Fruit fly (Drosophila melanogaster) whole organism, embryonic: ENCODE measurements around the gene CG42852.

ENCODE experiments used
- ATbp ChIP-seq: fragments of 200-800 bp; sonication (Bioruptor generic); optimal IDR thresholded peaks from 2 replicates; lab custom pipeline; 2017; ENCODE audit warnings: missing biosample characterization, mild to moderate bottlenecking, missing genetic modification characterization, missing genetic modification reagents
- C15 ChIP-seq: fragments of 200-800 bp; sonication (Bioruptor generic); IDR thresholded peaks from 3 replicates; pipeline ENCODE4 v1.3.6; 2022; ENCODE audit warnings: missing biosample characterization, missing genetic modification characterization
- CG10431 ChIP-seq: fragments of 200-800 bp; sonication (Bioruptor generic); optimal IDR thresholded peaks from 3 replicates; lab custom pipeline; 2018; ENCODE audit warnings: missing biosample characterization, mild to moderate bottlenecking, missing genetic modification characterization
- CG10565 ChIP-seq: fragments of 200-800 bp; sonication (Bioruptor generic); optimal IDR thresholded peaks from 3 replicates; lab custom pipeline; 2016; ENCODE audit warnings: missing biosample characterization, mild to moderate bottlenecking, missing genetic modification characterization
- CG10979 ChIP-seq: fragments of 200-800 bp; sonication (Bioruptor generic); optimal IDR thresholded peaks from 2 replicates; lab custom pipeline; 2018; ENCODE audit warnings: missing biosample characterization, mild to moderate bottlenecking, missing genetic modification characterization, moderate library complexity
- CG11560 ChIP-seq: fragments of 200-800 bp; sonication (Bioruptor generic); IDR thresholded peaks from 3 replicates; pipeline ENCODE4 v1.3.6; 2022; ENCODE audit warnings: missing biosample characterization, missing genetic modification characterization
- CG11696 ChIP-seq: fragments of 200-800 bp; sonication (Bioruptor generic); IDR thresholded peaks from 2 replicates; pipeline ENCODE4 v1.3.6; 2022; ENCODE audit warnings: missing biosample characterization, missing genetic modification characterization
- CG12219 ChIP-seq: fragments of 200-800 bp; sonication (Bioruptor generic); optimal IDR thresholded peaks from 3 replicates; lab custom pipeline; 2018; ENCODE audit warnings: missing biosample characterization, mild to moderate bottlenecking, missing genetic modification characterization
- CG12299 ChIP-seq: fragments of 200-800 bp; sonication (Bioruptor generic); optimal IDR thresholded peaks from 2 replicates; lab custom pipeline; 2018; ENCODE audit warnings: missing biosample characterization, mild to moderate bottlenecking, missing genetic modification characterization
- CG13894 ChIP-seq: fragments of 200-800 bp; sonication (Bioruptor generic); optimal IDR thresholded peaks from 3 replicates; lab custom pipeline; 2018; ENCODE audit warnings: missing biosample characterization, mild to moderate bottlenecking, missing genetic modification characterization, moderate library complexity
- CG17359 ChIP-seq: fragments of 200-800 bp; sonication (Bioruptor generic); optimal IDR thresholded peaks from 3 replicates; lab custom pipeline; 2018; ENCODE audit warnings: missing biosample characterization, mild to moderate bottlenecking, missing genetic modification characterization, moderate library complexity
- CG18011 ChIP-seq: fragments of 200-800 bp; sonication (Bioruptor generic); optimal IDR thresholded peaks from 2 replicates; lab custom pipeline; 2017; ENCODE audit warnings: missing biosample characterization, missing genetic modification characterization, mild to moderate bottlenecking, moderate library complexity, missing genotype
- CG1832 ChIP-seq: fragments of 200-800 bp; sonication (Bioruptor generic); optimal IDR thresholded peaks from 2 replicates; lab custom pipeline; 2017; ENCODE audit warnings: missing biosample characterization, mild to moderate bottlenecking, missing genetic modification characterization, inconsistent platforms
- CG18599 ChIP-seq: fragments of 200-800 bp; sonication (Bioruptor generic); optimal IDR thresholded peaks from 3 replicates; lab custom pipeline; 2017; ENCODE audit warnings: missing biosample characterization, missing genetic modification characterization, mild to moderate bottlenecking, moderate library complexity, missing genetic modification reagents
- CG3163 ChIP-seq: fragments of 200-800 bp; sonication (Bioruptor generic); optimal IDR thresholded peaks from 3 replicates; lab custom pipeline; 2016; ENCODE audit warnings: missing biosample characterization, missing genetic modification characterization
- CG3281 ChIP-seq: fragments of 200-800 bp; sonication (Bioruptor generic); optimal IDR thresholded peaks from 3 replicates; lab custom pipeline; 2017; ENCODE audit warnings: missing biosample characterization, mild to moderate bottlenecking, missing genetic modification characterization
- CG4360 ChIP-seq: fragments of 200-800 bp; sonication (Bioruptor generic); IDR thresholded peaks from 2 replicates; pipeline ENCODE4 v1.3.6; 2022; ENCODE audit warnings: missing biosample characterization, missing genetic modification characterization
- CG6254 ChIP-seq: fragments of 200-800 bp; sonication (Bioruptor generic); optimal IDR thresholded peaks from 3 replicates; lab custom pipeline; 2017; ENCODE audit warnings: mild to moderate bottlenecking, missing biosample characterization, missing genetic modification reagents, missing genetic modification characterization
- CG6813 ChIP-seq: fragments of 200-800 bp; sonication (Bioruptor generic); optimal IDR thresholded peaks from 2 replicates; lab custom pipeline; 2017; ENCODE audit warnings: missing biosample characterization, missing genetic modification characterization, mild to moderate bottlenecking, moderate library complexity, missing genetic modification reagents
- CG8281 ChIP-seq: fragments of 200-800 bp; sonication (Bioruptor generic); optimal IDR thresholded peaks from 2 replicates; lab custom pipeline; 2018; ENCODE audit warnings: missing biosample characterization, mild to moderate bottlenecking, missing genetic modification characterization, moderate library complexity
- Dek ChIP-seq: fragments of 200-800 bp; sonication (Bioruptor generic); optimal IDR thresholded peaks from 3 replicates; lab custom pipeline; 2019; ENCODE audit warnings: missing biosample characterization, mild to moderate bottlenecking, missing genetic modification characterization, moderate library complexity
- E2f1 ChIP-seq: fragments of 200-800 bp; sonication (Bioruptor generic); IDR thresholded peaks from 2 replicates; pipeline ENCODE4 v1.3.6; 2022; ENCODE audit warnings: missing biosample characterization, missing genetic modification characterization
- E2f2 ChIP-seq: fragments of 200-800 bp; sonication (Bioruptor generic); IDR thresholded peaks from 2 replicates; pipeline ENCODE4 v1.3.6; 2022; ENCODE audit warnings: missing biosample characterization, missing genetic modification characterization
- Ets97D ChIP-seq: fragments of 200-800 bp; sonication (Bioruptor generic); optimal IDR thresholded peaks from 3 replicates; lab custom pipeline; 2016; ENCODE audit warnings: missing biosample characterization, missing genetic modification characterization
- Hr3 ChIP-seq: fragments of 200-800 bp; sonication (Bioruptor generic); optimal IDR thresholded peaks from 3 replicates; lab custom pipeline; 2016; ENCODE audit warnings: missing biosample characterization, missing genetic modification characterization
- Hr39 ChIP-seq: fragments of >200 bp; optimal IDR thresholded peaks from 2 replicates; lab custom pipeline; 2017
- Mes4 ChIP-seq: fragments of 200-800 bp; sonication (Bioruptor generic); optimal IDR thresholded peaks from 2 replicates; lab custom pipeline; 2016; ENCODE audit warnings: missing biosample characterization, missing genetic modification characterization
- Neu2 ChIP-seq: fragments of 200-800 bp; sonication (Bioruptor generic); optimal IDR thresholded peaks from 3 replicates; lab custom pipeline; 2016; ENCODE audit warnings: missing biosample characterization, missing genetic modification characterization, borderline replicate concordance
- Sox100B ChIP-seq: fragments of 200-800 bp; sonication (Bioruptor generic); optimal IDR thresholded peaks from 3 replicates; lab custom pipeline; 2018; ENCODE audit warnings: missing biosample characterization, mild to moderate bottlenecking, missing genetic modification characterization
- Taf1 ChIP-seq: fragments of 200-800 bp; sonication (Bioruptor generic); IDR thresholded peaks from 2 replicates; pipeline ENCODE4 v1.3.6; 2022; ENCODE audit warnings: missing biosample characterization, missing genetic modification characterization
- ac ChIP-seq: fragments of 200-800 bp; sonication (Bioruptor generic); optimal IDR thresholded peaks from 3 replicates; lab custom pipeline; 2017; ENCODE audit warnings: missing biosample characterization, mild to moderate bottlenecking, missing genetic modification characterization
- amos ChIP-seq: fragments of 200-800 bp; sonication (Bioruptor generic); IDR thresholded peaks from 2 replicates; pipeline ENCODE4 v1.3.6; 2022; ENCODE audit warnings: missing biosample characterization, missing genetic modification characterization; ENCODE audit not compliant: partially characterized antibody
- ap ChIP-seq: fragments of 200-800 bp; sonication (Bioruptor generic); IDR thresholded peaks from 2 replicates; pipeline ENCODE4 v1.3.6; 2022; ENCODE audit warnings: missing biosample characterization, missing genetic modification characterization
- br ChIP-seq: fragments of >200 bp; optimal IDR thresholded peaks from 2 replicates; lab custom pipeline; 2017
- cad ChIP-seq: fragments of >200 bp; optimal IDR thresholded peaks from 2 replicates; lab custom pipeline; 2017; ENCODE audit warnings: missing biosample characterization, missing genetic modification characterization
- cato ChIP-seq: fragments of 200-800 bp; sonication (Bioruptor generic); optimal IDR thresholded peaks from 2 replicates; lab custom pipeline; 2016; ENCODE audit warnings: missing biosample characterization, missing genetic modification characterization, borderline replicate concordance
- eve ChIP-seq, 2 experiments: fragments of >200 bp; optimal IDR thresholded peaks; 2 replicates each; lab custom pipeline; 2017; ENCODE audit warnings: missing biosample characterization in 2 of 2, missing genetic modification characterization in 2 of 2
- fd102C ChIP-seq: fragments of 200-800 bp; sonication (Bioruptor generic); optimal IDR thresholded peaks from 2 replicates; lab custom pipeline; 2018; ENCODE audit warnings: missing biosample characterization, mild to moderate bottlenecking, missing genetic modification characterization, moderate library complexity
- fd3F ChIP-seq: fragments of 200-800 bp; sonication (Bioruptor generic); optimal IDR thresholded peaks from 2 replicates; lab custom pipeline; 2018; ENCODE audit warnings: missing biosample characterization, mild to moderate bottlenecking, missing genetic modification characterization, moderate library complexity
- kay ChIP-seq: fragments of 200-800 bp; sonication (Bioruptor generic); optimal IDR thresholded peaks from 2 replicates; lab custom pipeline; 2016; ENCODE audit warnings: missing biosample characterization, missing genetic modification characterization
- klu ChIP-seq: fragments of 200-800 bp; sonication (Bioruptor generic); IDR thresholded peaks from 2 replicates; pipeline ENCODE4 v1.3.6; 2022; ENCODE audit warnings: missing biosample characterization, missing genetic modification characterization
- mld ChIP-seq: fragments of 200-800 bp; sonication (Bioruptor generic); IDR thresholded peaks from 3 replicates; pipeline ENCODE4 v1.3.6; 2022; ENCODE audit warnings: missing biosample characterization, missing genetic modification characterization; ENCODE audit not compliant: partially characterized antibody
- nerfin-2 ChIP-seq: fragments of 200-800 bp; sonication (Bioruptor generic); IDR thresholded peaks from 2 replicates; pipeline ENCODE4 v1.3.6; 2022; ENCODE audit warnings: missing biosample characterization, missing genetic modification characterization; ENCODE audit not compliant: partially characterized antibody
- sens-2 ChIP-seq: fragments of 200-800 bp; sonication (Bioruptor generic); IDR thresholded peaks from 2 replicates; pipeline ENCODE4 v1.3.6; 2022; ENCODE audit warnings: missing biosample characterization, missing genetic modification characterization
- tap ChIP-seq: fragments of 200-800 bp; optimal IDR thresholded peaks from 3 replicates; lab custom pipeline; 2019; ENCODE audit warnings: missing biosample characterization, mild to moderate bottlenecking, missing genetic modification characterization, moderate library complexity
- tx ChIP-seq: fragments of 200-800 bp; sonication (Bioruptor generic); optimal IDR thresholded peaks from 2 replicates; lab custom pipeline; 2016; ENCODE audit warnings: missing biosample characterization, missing genetic modification characterization
- unc-4 ChIP-seq: fragments of 200-800 bp; sonication (Bioruptor generic); IDR thresholded peaks from 2 replicates; pipeline ENCODE4 v1.3.6; 2022; ENCODE audit warnings: missing biosample characterization, missing genetic modification characterization; ENCODE audit not compliant: partially characterized antibody
- usp ChIP-seq: fragments of >200 bp; optimal IDR thresholded peaks from 2 replicates; lab custom pipeline; 2017; ENCODE audit warnings: missing biosample characterization, missing genetic modification characterization

Gene CG42852

DNA sequence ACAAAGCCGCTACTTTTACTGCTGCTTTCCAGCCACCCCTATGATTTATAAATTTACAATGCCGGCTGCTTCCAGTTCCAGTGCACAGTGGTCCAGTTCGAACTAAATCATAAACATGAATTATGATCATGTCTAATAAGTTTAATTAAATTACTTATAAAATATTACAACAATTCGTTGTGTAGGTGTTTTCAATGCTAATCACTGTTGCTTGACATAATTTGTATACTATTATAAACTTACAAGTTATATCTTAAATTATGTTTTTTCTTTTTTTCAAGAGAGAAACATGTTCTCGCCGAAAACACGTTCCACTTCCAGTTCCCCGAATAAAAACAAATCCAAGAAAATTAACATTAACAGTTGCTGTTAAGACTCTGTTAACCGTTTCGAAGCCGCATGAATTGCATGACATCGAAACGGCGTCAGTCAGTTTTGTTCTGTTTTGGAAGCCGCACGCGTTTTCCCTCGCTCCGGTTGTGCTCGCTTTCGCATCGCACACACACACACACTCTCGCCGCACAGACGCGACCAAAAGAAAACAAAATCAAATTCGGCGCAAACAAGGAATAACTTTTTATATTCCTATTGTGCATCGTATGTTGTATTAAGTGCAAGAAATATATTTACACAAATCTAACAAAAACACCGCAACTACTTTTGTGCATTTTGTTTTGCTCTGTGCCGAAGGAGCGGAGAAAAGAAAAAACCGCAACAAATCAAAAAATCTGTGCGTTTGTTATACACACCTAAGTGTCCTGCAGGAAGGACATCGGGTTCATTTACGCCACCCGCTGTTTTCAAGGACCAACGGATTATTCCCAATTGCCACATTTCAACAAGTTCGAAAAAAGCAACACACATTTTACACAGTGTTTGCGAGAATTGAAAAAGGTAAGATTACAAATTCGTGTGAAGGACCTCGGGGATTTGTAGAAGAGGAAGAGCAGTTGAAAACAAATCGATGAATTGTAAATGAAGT is 10.6 kb downstream of the CG42852 start, which contains the start of gene Nrt (continued):
- TF ChIP-seq Hr39 (lab: Kevin White, UChicago) (no peak), amos (GFP tag; lab: Robert Waterston, UW) (peak; percentile 50), cato (GFP tag; lab: Kevin White, UChicago) (no peak), kay (GFP tag; lab: Kevin White, UChicago) (peak; percentile 34), ap (GFP tag; lab: Robert Waterston, UW) (no peak; the same call in 1 of the 2 replicates), fd3F (GFP tag; lab: Kevin White, UChicago) (peak; percentile 27), Taf1 (GFP tag; lab: Robert Waterston, UW) (peak; percentile 49; the same call in 1 of the 2 replicates), br (lab: Kevin White, UChicago) (no peak), CG10565 (GFP tag; lab: Kevin White, UChicago) (no peak), unc-4 (GFP tag; lab: Robert Waterston, UW) (no peak), CG12219 (GFP tag; lab: Kevin White, UChicago) (peak; percentile 16), CG13894 (tag; lab: Kevin White, UChicago) (peak; percentile 28), CG3281 (GFP tag; lab: Kevin White, UChicago) (peak; percentile 70), mld (GFP tag; lab: Robert Waterston, UW) (no peak), nerfin-2 (GFP tag; lab: Robert Waterston, UW) (0 out of 2 replicates have a peak, but pooled peaks have one; percentile 40), usp (GFP tag; lab: Kevin White, UChicago) (no peak), fd102C (GFP tag; lab: Kevin White, UChicago) (no peak), ac (no peak), CG18011 (GFP tag; lab: Kevin White, UChicago) (peak; percentile 80), CG11696 (GFP tag; lab: Robert Waterston, UW) (no peak), CG11560 (tag; lab: Robert Waterston, UW) (no peak), Sox100B (GFP tag; lab: Kevin White, UChicago) (peak; percentile 77), CG8281 (tag; lab: Kevin White, UChicago) (no peak), CG1832 (GFP tag; lab: Kevin White, UChicago) (no peak), C15 (GFP tag; lab: Robert Waterston, UW) (0 out of 3 replicates have a peak, but pooled peaks have one; percentile 44), CG6254 (GFP tag; lab: Kevin White, UChicago) (peak; percentile 41), tap (peak; percentile 55), E2f1 (GFP tag; lab: Robert Waterston, UW) (peak; percentile 36; the same call in 1 of the 2 replicates), CG12299 (peak; percentile 57), Neu2 (GFP tag; lab: Kevin White, UChicago) (peak; percentile 29), CG10431 (GFP tag; lab: Kevin White, UChicago) (peak; percentile 26), CG17359 (peak; percentile 74), CG10979 (tag; lab: Kevin White, UChicago) (peak; percentile 69), eve (GFP tag; optimal IDR thresholded peaks at IDR 0.05; lab: Kevin White, UChicago) (peak in 1 of 2 experiments; percentile 89), CG18599 (GFP tag; lab: Kevin White, UChicago) (peak; percentile 83), E2f2 (peak; percentile 53; the same call in 1 of the 2 replicates), sens-2 (GFP tag; lab: Robert Waterston, UW) (0 out of 2 replicates have a peak, but pooled peaks have one; percentile 20), CG4360 (GFP tag; lab: Robert Waterston, UW) (peak; percentile 44; the same call in 1 of the 2 replicates), CG3163 (GFP tag; lab: Kevin White, UChicago) (peak; percentile 1), Hr3 (GFP tag; lab: Kevin White, UChicago) (peak; percentile 45), Dek (tag; lab: Kevin White, UChicago) (peak; percentile 48), CG6813 (GFP tag; lab: Kevin White, UChicago) (peak; percentile 69), cad (GFP tag; lab: Kevin White, UChicago) (no peak), Ets97D (no peak), ATbp (peak; percentile 65), tx (GFP tag; lab: Kevin White, UChicago) (no peak), klu (GFP tag; lab: Robert Waterston, UW) (no peak), Mes4 (no peak)
